Worm (Caenorhabditis elegans) whole organism, young adult: ENCODE results near the gene Y48C3A.18.

Experiments
- B0261.1 ChIP-seq: sonication (generic microtip); optimal IDR thresholded peaks from 2 replicates; lab custom pipeline; 2016; ENCODE audit warnings: mild to moderate bottlenecking, missing genetic modification characterization, moderate library complexity, missing compliant biosample characterization
- D2030.7 ChIP-seq: fragments of 200-800 bp; sonication (Bioruptor generic); IDR thresholded peaks from 2 replicates; pipeline ENCODE4 v1.3.6; 2022; ENCODE audit warnings: missing genetic modification reagents, missing genetic modification characterization, missing compliant biosample characterization
- F10E7.11 ChIP-seq: sonication (generic microtip); optimal IDR thresholded peaks from 2 replicates; lab custom pipeline; 2017; ENCODE audit warnings: mild to moderate bottlenecking, missing genetic modification characterization, moderate library complexity, missing compliant biosample characterization
- F23B12.7 ChIP-seq: sonication (generic microtip); optimal IDR thresholded peaks from 2 replicates; lab custom pipeline; 2017; ENCODE audit warnings: missing genetic modification characterization, mild to moderate bottlenecking, missing compliant biosample characterization, antibody characterized with exemption, moderate library complexity; ENCODE audit not compliant: insufficient read depth
- F37B4.10 ChIP-seq: fragments of 200-800 bp; sonication (Bioruptor generic); IDR thresholded peaks from 2 replicates; pipeline ENCODE4 v1.3.6; 2022; ENCODE audit warnings: missing genetic modification characterization, missing compliant biosample characterization
- K11D2.4 ChIP-seq: fragments of 200-800 bp; sonication (Bioruptor generic); IDR thresholded peaks from 2 replicates; pipeline ENCODE4 v1.3.6; 2022; ENCODE audit warnings: missing genetic modification reagents, missing genetic modification characterization, missing compliant biosample characterization
- K12H6.12 ChIP-seq: fragments of 200-800 bp; sonication (Bioruptor generic); optimal IDR thresholded peaks from 2 replicates; lab custom pipeline; 2018; ENCODE audit warnings: mild to moderate bottlenecking, missing genetic modification characterization, missing compliant biosample characterization
- T26A5.8 ChIP-seq: sonication (generic microtip); optimal IDR thresholded peaks from 2 replicates; lab custom pipeline; 2016; ENCODE audit warnings: missing genetic modification characterization, missing compliant biosample characterization
- Y53F4B.3 ChIP-seq: fragments of 200-800 bp; sonication (Bioruptor generic); IDR thresholded peaks from 2 replicates; pipeline ENCODE4 v1.3.6; 2022; ENCODE audit warnings: missing genetic modification reagents, missing genetic modification characterization, missing compliant biosample characterization
- ccch-3 ChIP-seq: fragments of 200-800 bp; sonication (Bioruptor generic); optimal IDR thresholded peaks from 2 replicates; lab custom pipeline; 2018; ENCODE audit warnings: mild to moderate bottlenecking, missing genetic modification characterization, missing compliant biosample characterization
- cebp-1 ChIP-seq, 2 experiments: fragments of 200-800 bp in 1 of 2; sonication (Bioruptor generic) in 1 of 2; sonication (generic microtip) in 1 of 2; IDR thresholded peaks in 1 of 2; optimal IDR thresholded peaks in 1 of 2; 2 replicates each; pipeline versions ENCODE4 v1.3.6 to Lab custom; 2017 to 2022; ENCODE audit warnings: missing compliant biosample characterization in 2 of 2, missing genetic modification characterization in 2 of 2, mild to moderate bottlenecking in 1 of 2, missing genetic modification reagents in 1 of 2, moderate library complexity in 1 of 2
- ceh-100 ChIP-seq: fragments of 200-800 bp; sonication (Bioruptor generic); IDR thresholded peaks from 2 replicates; pipeline ENCODE4 v1.3.6; 2022; ENCODE audit warnings: missing genetic modification reagents, missing genetic modification characterization, missing compliant biosample characterization
- ceh-27 ChIP-seq: fragments of 200-800 bp; sonication (Bioruptor generic); optimal IDR thresholded peaks from 2 replicates; lab custom pipeline; 2018; ENCODE audit warnings: mild to moderate bottlenecking, missing genetic modification characterization, moderate library complexity, missing compliant biosample characterization
- ceh-79 ChIP-seq: sonication (generic microtip); optimal IDR thresholded peaks from 2 replicates; lab custom pipeline; 2017; ENCODE audit warnings: mild to moderate bottlenecking, missing genetic modification characterization, missing compliant biosample characterization
- chd-7 ChIP-seq: sonication (generic microtip); optimal IDR thresholded peaks from 2 replicates; lab custom pipeline; 2016; ENCODE audit warnings: mild to moderate bottlenecking, missing genetic modification characterization, moderate library complexity, missing compliant biosample characterization
- efl-1 ChIP-seq: fragments of 150-350 bp; optimal IDR thresholded peaks from 2 replicates; lab custom pipeline; 2014; ENCODE audit warnings: missing biosample characterization, missing genetic modification reagents, missing genetic modification characterization
- ekl-4 ChIP-seq: fragments of 200-800 bp; sonication (Bioruptor generic); IDR thresholded peaks from 2 replicates; pipeline ENCODE4 v1.3.6; 2022; ENCODE audit warnings: missing genetic modification reagents, missing genetic modification characterization, missing compliant biosample characterization
- ets-4 ChIP-seq: fragments of 200-800 bp; sonication (Bioruptor generic); optimal IDR thresholded peaks from 2 replicates; lab custom pipeline; 2018; ENCODE audit warnings: mild to moderate bottlenecking, missing genetic modification characterization, missing compliant biosample characterization
- him-1 ChIP-seq: sonication (generic microtip); optimal IDR thresholded peaks from 2 replicates; lab custom pipeline; 2016; ENCODE audit warnings: missing genotype, missing genetic modification reagents, missing genetic modification characterization, missing compliant biosample characterization
- hmg-1.2 ChIP-seq: fragments of 200-800 bp; sonication (Bioruptor generic); IDR thresholded peaks from 2 replicates; pipeline ENCODE4 v1.3.6; 2022; ENCODE audit warnings: missing genetic modification reagents, missing genetic modification characterization, missing compliant biosample characterization
- hrde-1 ChIP-seq: sonication (generic microtip); optimal IDR thresholded peaks from 2 replicates; lab custom pipeline; 2016; ENCODE audit warnings: missing genetic modification characterization, mild to moderate bottlenecking, missing compliant biosample characterization, moderate library complexity, missing genotype, missing genetic modification reagents, borderline replicate concordance
- let-607 ChIP-seq, 2 experiments: fragments of 200-800 bp in 1 of 2; sonication (Bioruptor generic) in 1 of 2; sonication (generic microtip) in 1 of 2; optimal IDR thresholded peaks; 2 replicates each; lab custom pipeline; 2016 to 2018; ENCODE audit warnings: mild to moderate bottlenecking in 2 of 2, missing compliant biosample characterization in 2 of 2, missing genetic modification characterization in 2 of 2, moderate library complexity in 2 of 2, missing genotype in 1 of 2
- lin-35 ChIP-seq, 3 experiments: fragments of 150-350 bp in 2 of 3; sonication (generic microtip) in 1 of 3; optimal IDR thresholded peaks; 2 replicates each; lab custom pipeline; 2014 to 2018; ENCODE audit warnings: missing biosample characterization in 3 of 3, missing genetic modification characterization in 3 of 3, missing genetic modification reagents in 3 of 3
- lin-40 ChIP-seq: sonication (generic microtip); optimal IDR thresholded peaks from 2 replicates; lab custom pipeline; 2016; ENCODE audit warnings: missing genetic modification characterization, mild to moderate bottlenecking, missing compliant biosample characterization, missing genotype, missing genetic modification reagents
- lin-54 ChIP-seq: fragments of 200-800 bp; sonication (Bioruptor generic); optimal IDR thresholded peaks from 2 replicates; lab custom pipeline; 2018; ENCODE audit warnings: mild to moderate bottlenecking, missing genetic modification characterization, missing compliant biosample characterization
- lir-1 ChIP-seq: fragments of 200-800 bp; sonication (Bioruptor generic); conservative IDR thresholded peaks from 2 replicates; pipeline ENCODE4 v1.3.6; 2022; ENCODE audit warnings: missing genetic modification reagents, missing genetic modification characterization, missing compliant biosample characterization
- lsl-1 ChIP-seq: fragments of 200-800 bp; sonication (Bioruptor generic); optimal IDR thresholded peaks from 2 replicates; lab custom pipeline; 2018; ENCODE audit warnings: mild to moderate bottlenecking, missing genetic modification characterization, moderate library complexity, missing compliant biosample characterization
- madf-6 ChIP-seq: fragments of 200-800 bp; sonication (Bioruptor generic); IDR thresholded peaks from 2 replicates; pipeline ENCODE4 v1.3.6; 2022; ENCODE audit warnings: missing genetic modification reagents, missing genetic modification characterization, missing compliant biosample characterization
- nhr-27 ChIP-seq: fragments of 200-800 bp; sonication (Bioruptor generic); optimal IDR thresholded peaks from 2 replicates; lab custom pipeline; 2018; ENCODE audit warnings: mild to moderate bottlenecking, missing genetic modification characterization, moderate library complexity, missing compliant biosample characterization
- repo-1 ChIP-seq: sonication (generic microtip); optimal IDR thresholded peaks from 2 replicates; lab custom pipeline; 2017; ENCODE audit warnings: mild to moderate bottlenecking, missing genetic modification characterization, missing compliant biosample characterization
- sea-2 ChIP-seq: fragments of 200-800 bp; sonication (Bioruptor generic); IDR thresholded peaks from 2 replicates; pipeline ENCODE4 v1.3.6; 2022; ENCODE audit warnings: missing genetic modification characterization, missing compliant biosample characterization
- snpc-1.3 ChIP-seq: sonication (generic microtip); optimal IDR thresholded peaks from 2 replicates; lab custom pipeline; 2017; ENCODE audit warnings: missing genetic modification characterization, mild to moderate bottlenecking, missing compliant biosample characterization, antibody characterized with exemption, moderate library complexity, missing genotype, missing genetic modification reagents; ENCODE audit not compliant: insufficient read depth
- snpc-3.4 ChIP-seq: sonication (generic microtip); optimal IDR thresholded peaks from 2 replicates; lab custom pipeline; 2017; ENCODE audit warnings: missing genetic modification characterization, mild to moderate bottlenecking, missing compliant biosample characterization, antibody characterized with exemption, moderate library complexity, missing genotype, missing genetic modification reagents
- snpc-4 ChIP-seq, 5 experiments: fragments of 150-350 bp in 1 of 5; sonication (generic microtip) in 4 of 5; optimal IDR thresholded peaks; 2 replicates each; lab custom pipeline; 2014 to 2018; ENCODE audit warnings: missing genetic modification characterization in 5 of 5, missing biosample characterization in 3 of 5, antibody characterized with exemption in 2 of 5, mild to moderate bottlenecking in 2 of 5, missing compliant biosample characterization in 2 of 5, missing genotype in 2 of 5, moderate library complexity in 2 of 5, missing genetic modification reagents in 1 of 5
- sptf-2 ChIP-seq: fragments of 200-800 bp; sonication (Bioruptor generic); optimal IDR thresholded peaks from 2 replicates; lab custom pipeline; 2018; ENCODE audit warnings: mild to moderate bottlenecking, missing genetic modification characterization, missing compliant biosample characterization
- tbx-9 ChIP-seq: sonication (generic microtip); optimal IDR thresholded peaks from 2 replicates; lab custom pipeline; 2016; ENCODE audit warnings: borderline replicate concordance, missing genetic modification characterization, inconsistent platforms, missing compliant biosample characterization
- tlf-1 ChIP-seq: fragments of 200-800 bp; sonication (Bioruptor generic); optimal IDR thresholded peaks from 2 replicates; lab custom pipeline; 2018; ENCODE audit warnings: mild to moderate bottlenecking, missing genetic modification characterization, missing compliant biosample characterization
- unc-130 ChIP-seq: sonication (generic microtip); optimal IDR thresholded peaks from 2 replicates; lab custom pipeline; 2016; ENCODE audit warnings: missing genetic modification reagents, missing genetic modification characterization, missing compliant biosample characterization
- unc-62 ChIP-seq: fragments of 150-350 bp; optimal IDR thresholded peaks from 2 replicates; lab custom pipeline; 2014; ENCODE audit warnings: missing biosample characterization, missing genetic modification reagents, missing genetic modification characterization
- xnd-1 ChIP-seq: sonication (generic microtip); optimal IDR thresholded peaks from 2 replicates; lab custom pipeline; 2016; ENCODE audit warnings: missing genotype, missing genetic modification reagents, missing genetic modification characterization, missing compliant biosample characterization
- zim-3 ChIP-seq: sonication (generic microtip); optimal IDR thresholded peaks from 2 replicates; lab custom pipeline; 2017; ENCODE audit warnings: mild to moderate bottlenecking, missing genetic modification characterization, moderate library complexity, missing compliant biosample characterization
- ztf-25 ChIP-seq: fragments of 200-800 bp; sonication (Bioruptor generic); IDR thresholded peaks from 2 replicates; pipeline ENCODE4 v1.3.6; 2022; ENCODE audit warnings: missing genetic modification reagents, missing genetic modification characterization, missing compliant biosample characterization
- ztf-6 ChIP-seq: fragments of 200-800 bp; sonication (Bioruptor generic); IDR thresholded peaks from 2 replicates; pipeline ENCODE4 v1.3.6; 2022; ENCODE audit warnings: missing genetic modification reagents, missing genetic modification characterization, missing compliant biosample characterization

Gene Y48C3A.18

DNA sequence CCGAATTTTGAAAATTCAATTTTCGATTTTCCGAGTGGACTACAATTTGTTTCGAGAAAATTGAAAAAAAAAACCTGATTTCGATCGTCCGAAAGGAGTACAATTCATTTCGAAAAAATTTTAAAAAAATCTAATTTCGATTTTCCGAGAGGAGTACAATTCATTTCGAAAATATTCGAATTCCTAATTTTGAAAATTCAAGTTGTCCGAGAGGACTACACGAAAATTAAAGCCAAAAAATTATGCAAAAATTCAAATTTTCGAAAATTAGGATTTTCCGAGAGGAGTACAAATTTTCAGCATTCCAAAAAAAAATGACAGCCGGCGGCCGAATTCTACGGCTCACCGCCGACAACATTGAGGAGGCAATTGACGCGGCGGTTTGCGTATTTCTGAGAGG lies at the start of gene Y48C3A.18:
Y48C3A.18 (plus strand) TSS at position 301 of the 400 bp plus-strand sequence.
- TF ChIP-seq nhr-27 (no peak), ceh-27 (GFP tag; lab: Kevin White, UChicago) (no peak), lir-1 (GFP tag; lab: Robert Waterston, UW) (no peak), unc-130 (GFP tag; lab: Kevin White, UChicago) (no peak), lin-40 (tag; lab: Kevin White, UChicago) (no peak), him-1 (no peak), ztf-6 (no peak), zim-3 (no peak), Y53F4B.3 (no peak), T26A5.8 (tag; lab: Kevin White, UChicago) (no peak), ets-4 (GFP tag; lab: Kevin White, UChicago) (no peak)
- TF ChIP-seq, all 124 proteins: peak for 0

ce11 chrII:13367784-13368183 lies 44.7 kb upstream of the Y48C3A.18 start:
- TF ChIP-seq hmg-1.2 (GFP tag; lab: Robert Waterston, UW) (no peak), lsl-1 (GFP tag; lab: Kevin White, UChicago) (no peak), F37B4.10 (GFP tag; lab: Robert Waterston, UW) (no peak), tbx-9 (no peak), sptf-2 (GFP tag; lab: Kevin White, UChicago) (no peak), ekl-4 (GFP tag; lab: Robert Waterston, UW) (no peak), K11D2.4 (GFP tag; lab: Robert Waterston, UW) (no peak), D2030.7 (no peak), hrde-1 (tag; lab: Kevin White, UChicago) (no peak), ceh-27 (GFP tag; lab: Kevin White, UChicago) (no peak), B0261.1 (tag; lab: Kevin White, UChicago) (no peak), cebp-1 (GFP tag; IDR thresholded peaks at IDR 0.05; lab: Robert Waterston, UW) (no peak), cebp-1 (tag; optimal IDR thresholded peaks at IDR 0.05; lab: Kevin White, UChicago) (no peak), ceh-79 (no peak), chd-7 (tag; lab: Kevin White, UChicago) (no peak), lin-40 (tag; lab: Kevin White, UChicago) (no peak)

- TF ChIP-seq xnd-1 (tag; lab: Kevin White, UChicago) (peak; percentile 43), snpc-3.4 (tag; lab: Kevin White, UChicago) (peak; percentile 67), ceh-100 (GFP tag; lab: Robert Waterston, UW) (peak; percentile 42; the same call in 1 of the 2 replicates), tlf-1 (GFP tag; lab: Kevin White, UChicago) (no peak), hmg-1.2 (GFP tag; lab: Robert Waterston, UW) (peak; percentile 100), K12H6.12 (tag; lab: Kevin White, UChicago) (peak; percentile 13), F10E7.11 (tag; lab: Kevin White, UChicago) (no peak), lin-40 (tag; lab: Kevin White, UChicago) (peak; percentile 53), unc-130 (GFP tag; lab: Kevin White, UChicago) (no peak), efl-1 (GFP tag; lab: Kevin White, UChicago) (peak; percentile 34), ccch-3 (GFP tag; lab: Kevin White, UChicago) (no peak), lin-35 (GFP tag; optimal IDR thresholded peaks at IDR 0.05; lab: Kevin White, UChicago) (peak in 2 of 3 experiments; percentile 7 to 62), repo-1 (tag; lab: Kevin White, UChicago) (no peak), lsl-1 (GFP tag; lab: Kevin White, UChicago) (peak; percentile 63), nhr-27 (no peak), snpc-4 (GFP tag; optimal IDR thresholded peaks at IDR 0.05; lab: Kevin White, UChicago) (no peak), snpc-4 (tag; optimal IDR thresholded peaks at IDR 0.05; lab: Kevin White, UChicago) (peak in 1 of 4 experiments; percentile 74), ztf-25 (no peak), let-607 (tag; optimal IDR thresholded peaks at IDR 0.05; lab: Kevin White, UChicago) (no peak), snpc-1.3 (tag; lab: Kevin White, UChicago) (peak; percentile 48), sea-2 (GFP tag; lab: Robert Waterston, UW) (no peak), lin-54 (GFP tag; lab: Kevin White, UChicago) (peak; percentile 83), madf-6 (GFP tag; lab: Robert Waterston, UW) (peak; percentile 87), F23B12.7 (tag; lab: Kevin White, UChicago) (peak; percentile 51), unc-62 (GFP tag; lab: Kevin White, UChicago) (no peak)
Measured at ce11 chrII:13369231-13369630, 43.2 kb upstream of the Y48C3A.18 start, which contains the start of gene Y48C3A.20. Gene Y48C3A.20 (plus strand): TSS chrII:13369607.
